Worm (Caenorhabditis elegans): Measurements from ENCODE around the gene str-253.

Gene str-253

ce11 chrV:2260660-2261059 lies 6.3 kb upstream of the str-253 start, which contains the start of gene F41B5.12:
F41B5.12 (plus strand) TSS chrV:2260960.
- no peak for TF ChIP-seq nhr-77 (tag; optimal IDR thresholded peaks at IDR 0.05)
- TF ChIP-seq tbx-2 (tag; optimal IDR thresholded peaks at IDR 0.05): no peak
- TF ChIP-seq fkh-2 (tag; optimal IDR thresholded peaks at IDR 0.05): no peak
- no peak for TF ChIP-seq aly-2 (tag; optimal IDR thresholded peaks at IDR 0.05)

ce11 chrV:2259750-2260149 lies 5.3 kb upstream of the str-253 start, which contains the start of gene nhr-182:
nhr-182 (minus strand) TSS chrV:2259927.
- peak; percentile 89 for TF ChIP-seq skn-1 (tag; optimal IDR thresholded peaks at IDR 0.05)
- no peak for TF ChIP-seq elt-1 (tag; optimal IDR thresholded peaks at IDR 0.05)
- TF ChIP-seq nfya-1 (tag; optimal IDR thresholded peaks at IDR 0.05; ENCODE audit: insufficient read depth): peak; percentile 16
- TF ChIP-seq nhr-23 (tag; optimal IDR thresholded peaks at IDR 0.05): peak; percentile 3
- TF ChIP-seq pha-4 (tag; optimal IDR thresholded peaks at IDR 0.05): peak; percentile 83
- peak; percentile 28 for TF ChIP-seq elt-2 (tag; optimal IDR thresholded peaks at IDR 0.05)
- no peak for TF ChIP-seq zag-1 (tag; optimal IDR thresholded peaks at IDR 0.05)

- TF ChIP-seq hmg-11 (tag; optimal IDR thresholded peaks at IDR 0.05): peak; percentile 15
Observed at ce11 chrV:2255191-2255590, 788 bp upstream of the str-253 start, which contains the start of gene F41B5.1. F41B5.1 (plus strand) TSS chrV:2255533.

ce11 chrV:2251774-2252173 lies 2.6 kb downstream of the str-253 start:
- TF ChIP-seq pqm-1 (tag; optimal IDR thresholded peaks at IDR 0.05) (peak; percentile 13), nhr-23 (tag; optimal IDR thresholded peaks at IDR 0.05) (no peak), elt-2 (tag; optimal IDR thresholded peaks at IDR 0.05) (peak; percentile 55)

- no peak for TF ChIP-seq egl-27 (tag; optimal IDR thresholded peaks at IDR 0.05)
- TF ChIP-seq unc-39 (tag; optimal IDR thresholded peaks at IDR 0.05): no peak
- TF ChIP-seq tbx-2 (tag; optimal IDR thresholded peaks at IDR 0.05): no peak
- TF ChIP-seq ceh-16 (tag; optimal IDR thresholded peaks at IDR 0.05): no peak
- peak; percentile 15 for TF ChIP-seq ceh-28 (tag; optimal IDR thresholded peaks at IDR 0.05)
- no peak for TF ChIP-seq lin-15B (tag; optimal IDR thresholded peaks at IDR 0.05)
- TF ChIP-seq fkh-10 (GFP tag; optimal IDR thresholded peaks at IDR 0.05): no peak
- TF ChIP-seq pqm-1 (tag; optimal IDR thresholded peaks at IDR 0.05): peak; percentile 68
- TF ChIP-seq ZK546.5 (tag; optimal IDR thresholded peaks at IDR 0.05): no peak
- TF ChIP-seq eor-1 (tag; optimal IDR thresholded peaks at IDR 0.05): no peak
- no peak for TF ChIP-seq fkh-2 (tag; optimal IDR thresholded peaks at IDR 0.05)
- peak; percentile 78 for TF ChIP-seq elt-2 (tag; optimal IDR thresholded peaks at IDR 0.05)
- no peak for TF ChIP-seq ztf-11 (tag; optimal IDR thresholded peaks at IDR 0.05)
- no peak for TF ChIP-seq hmg-11 (tag; optimal IDR thresholded peaks at IDR 0.05)
- TF ChIP-seq sea-2 (GFP tag; optimal IDR thresholded peaks at IDR 0.05): no peak
- no peak for TF ChIP-seq R02D3.7 (tag; optimal IDR thresholded peaks at IDR 0.05)
- TF ChIP-seq lin-39 (tag; optimal IDR thresholded peaks at IDR 0.05): no peak
- TF ChIP-seq nhr-11 (tag; optimal IDR thresholded peaks at IDR 0.05): no peak
- TF ChIP-seq egl-5 (tag; optimal IDR thresholded peaks at IDR 0.05): no peak
- TF ChIP-seq ztf-4 (tag; optimal IDR thresholded peaks at IDR 0.05): no peak
- no peak for TF ChIP-seq aly-2 (tag; optimal IDR thresholded peaks at IDR 0.05)
- TF ChIP-seq unc-62 (GFP tag; optimal IDR thresholded peaks at IDR 0.05): no peak
- no peak for TF ChIP-seq fos-1 (tag; optimal IDR thresholded peaks at IDR 0.05)
- peak; percentile 20 for TF ChIP-seq nfya-1 (tag; optimal IDR thresholded peaks at IDR 0.05; ENCODE audit: insufficient read depth)
- no peak for TF ChIP-seq snpc-4 (tag; optimal IDR thresholded peaks at IDR 0.05)
- TF ChIP-seq daf-12 (tag; optimal IDR thresholded peaks at IDR 0.05): no peak
- TF ChIP-seq nhr-237 (tag; optimal IDR thresholded peaks at IDR 0.05): no peak
- peak; percentile 72 for TF ChIP-seq pha-4 (tag; optimal IDR thresholded peaks at IDR 0.05)
- no peak for TF ChIP-seq ceh-9 (tag; optimal IDR thresholded peaks at IDR 0.05)
- no peak for TF ChIP-seq nhr-76 (tag; optimal IDR thresholded peaks at IDR 0.05)
- TF ChIP-seq nhr-25 (tag; optimal IDR thresholded peaks at IDR 0.05): no peak
- TF ChIP-seq zag-1 (tag; optimal IDR thresholded peaks at IDR 0.05): no peak
- no peak for TF ChIP-seq lsy-12 (tag; optimal IDR thresholded peaks at IDR 0.05)
- TF ChIP-seq jun-1 (tag; optimal IDR thresholded peaks at IDR 0.05): peak; percentile 71
- TF ChIP-seq skn-1 (tag; optimal IDR thresholded peaks at IDR 0.05): no peak
- no peak for TF ChIP-seq nhr-67 (tag; optimal IDR thresholded peaks at IDR 0.05)
- TF ChIP-seq nhr-43 (tag; optimal IDR thresholded peaks at IDR 0.05; ENCODE audit: poor library complexity, severe bottlenecking): no peak
- no peak for TF ChIP-seq ama-1 (optimal IDR thresholded peaks at IDR 0.05)
- no peak for TF ChIP-seq elt-1 (tag; optimal IDR thresholded peaks at IDR 0.05)
- no peak for TF ChIP-seq mdl-1 (tag; optimal IDR thresholded peaks at IDR 0.05)
- TF ChIP-seq nhr-12 (tag; optimal IDR thresholded peaks at IDR 0.05): no peak
- no peak for TF ChIP-seq nhr-77 (tag; optimal IDR thresholded peaks at IDR 0.05)
- TF ChIP-seq nhr-23 (tag; optimal IDR thresholded peaks at IDR 0.05): peak; percentile 19
Observed at ce11 chrV:2250126-2250590, 4.2 kb downstream of the str-253 start, which contains the start of gene cyp-33C7. cyp-33C7 (plus strand) TSS chrV:2250540.
